Worm (Caenorhabditis elegans) whole organism, L1 larva: Measurements from ENCODE around the gene srh-173.

ENCODE experiments used
- aly-2 ChIP-seq: fragments of 150-350 bp; optimal IDR thresholded peaks from 2 replicates; lab custom pipeline; 2014; ENCODE audit warnings: missing biosample characterization, missing genetic modification characterization
- egl-27 ChIP-seq, 2 experiments: fragments of 150-350 bp in 1 of 2; sonication (generic microtip); optimal IDR thresholded peaks; 3 replicates each; lab custom pipeline; 2017 to 2018; ENCODE audit warnings: missing biosample characterization in 2 of 2, missing genetic modification characterization in 2 of 2, missing genetic modification reagents in 2 of 2
- lin-39 ChIP-seq: fragments of 150-350 bp; optimal IDR thresholded peaks from 2 replicates; lab custom pipeline; 2014; ENCODE audit warnings: missing biosample characterization, missing genetic modification reagents, missing genetic modification characterization
- nhr-11 ChIP-seq: fragments of 150-350 bp; optimal IDR thresholded peaks from 2 replicates; lab custom pipeline; 2014; ENCODE audit warnings: missing biosample characterization, missing genetic modification characterization
- nhr-77 ChIP-seq: fragments of 150-350 bp; optimal IDR thresholded peaks from 2 replicates; lab custom pipeline; 2014; ENCODE audit warnings: missing biosample characterization, missing genetic modification characterization
- nhr-84 ChIP-seq: sonication (generic microtip); optimal IDR thresholded peaks from 2 replicates; lab custom pipeline; 2017; ENCODE audit warnings: missing biosample characterization, missing genetic modification characterization
- skn-1 ChIP-seq: fragments of 150-350 bp; optimal IDR thresholded peaks from 2 replicates; lab custom pipeline; 2014; ENCODE audit warnings: missing biosample characterization, missing genetic modification characterization
- snpc-4 ChIP-seq: fragments of 150-350 bp; optimal IDR thresholded peaks from 2 replicates; lab custom pipeline; 2014; ENCODE audit warnings: missing biosample characterization, missing genetic modification characterization
- tbx-2 ChIP-seq: sonication (generic microtip); optimal IDR thresholded peaks from 2 replicates; lab custom pipeline; 2016; ENCODE audit warnings: missing genetic modification characterization, missing compliant biosample characterization
- unc-130 ChIP-seq: fragments of 150-350 bp; optimal IDR thresholded peaks from 2 replicates; lab custom pipeline; 2017; ENCODE audit warnings: missing biosample characterization, missing genetic modification characterization, inconsistent platforms
- unc-62 ChIP-seq: fragments of 150-350 bp; optimal IDR thresholded peaks from 2 replicates; lab custom pipeline; 2014; ENCODE audit warnings: missing biosample characterization, missing genetic modification reagents, missing genetic modification characterization

DNA sequence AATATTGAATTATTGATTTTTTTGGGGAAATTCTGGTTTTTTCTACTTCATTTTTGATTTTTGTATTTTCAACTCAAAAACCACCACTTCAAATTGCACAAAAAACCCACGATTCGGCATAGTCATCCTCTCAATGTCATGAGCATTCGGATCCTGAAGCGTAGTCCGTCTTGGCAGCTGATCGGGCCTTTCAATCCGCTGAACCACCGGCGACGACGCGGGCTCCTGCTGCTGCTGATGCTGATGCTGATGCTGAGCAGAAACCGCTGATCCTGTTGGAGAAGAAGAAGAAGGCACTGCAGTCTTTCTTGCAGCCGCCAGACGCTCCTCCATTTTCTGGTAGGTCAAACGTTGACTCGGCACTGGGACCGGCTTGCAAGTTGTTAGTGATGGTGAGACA lies 26.0 kb downstream of the srh-173 start:
- TF ChIP-seq nhr-11 (tag; lab: Kevin White, UChicago) (no peak), unc-130 (no peak), unc-62 (GFP tag; lab: Kevin White, UChicago) (no peak), snpc-4 (no peak), nhr-84 (tag; lab: Kevin White, UChicago) (no peak), nhr-77 (no peak), aly-2 (tag; lab: Kevin White, UChicago) (no peak), tbx-2 (no peak), lin-39 (no peak), skn-1 (tag; lab: Kevin White, UChicago) (no peak), egl-27 (tag; optimal IDR thresholded peaks at IDR 0.05; lab: Kevin White, UChicago) (no peak)
